Fruit fly (Drosophila melanogaster): ENCODE results near the gene CG8188.

DNA sequence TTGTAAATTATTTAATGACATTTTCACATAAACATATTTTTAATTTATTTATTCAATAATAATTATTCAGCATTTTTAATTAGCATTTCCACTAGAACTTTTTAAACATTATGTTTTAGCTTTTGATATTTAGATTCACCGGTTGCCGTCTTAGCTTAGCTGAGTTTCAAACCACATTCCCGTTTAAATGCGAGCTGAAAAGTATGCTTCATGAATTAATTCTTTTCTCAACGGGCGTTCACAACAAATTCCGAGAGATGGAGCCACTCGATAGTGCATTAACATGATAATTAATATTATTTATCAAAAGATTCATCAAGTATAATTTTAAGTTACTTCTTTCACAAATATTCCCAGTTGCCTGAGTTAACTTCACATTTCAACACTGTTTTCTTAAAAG, 7.2 kb downstream of the CG8188 start:
- TF ChIP-seq CG15710 (tag; optimal IDR thresholded peaks at IDR 0.05), result no peak
- TF ChIP-seq CG8301 (tag; optimal IDR thresholded peaks at IDR 0.05), result no peak
- no peak for TF ChIP-seq CG13204 (GFP tag; optimal IDR thresholded peaks at IDR 0.05)
